Worm (Caenorhabditis elegans): ENCODE data around the gene btb-6.

btb-6 gene

DNA sequence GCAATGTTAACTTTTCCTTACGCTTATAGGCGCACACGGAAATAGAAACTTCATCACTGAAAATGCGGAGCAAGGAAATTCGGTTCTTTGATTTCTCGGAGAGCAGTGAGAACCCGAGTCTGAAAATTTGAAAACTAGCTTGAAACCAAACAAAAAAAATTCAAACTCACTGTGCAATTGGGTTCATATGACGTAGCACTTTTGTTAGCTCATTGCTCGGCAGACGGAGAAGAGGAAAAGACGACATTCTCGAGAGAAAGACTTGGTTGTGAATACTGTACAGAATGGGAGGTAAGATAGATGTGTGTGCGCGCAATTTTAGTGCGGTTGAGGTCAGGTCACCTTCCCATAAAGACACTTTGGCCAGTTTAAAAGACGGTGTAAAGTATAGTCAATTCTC lies 35.3 kb downstream of the btb-6 start, which contains the start of the genes F36H5.13 and F36H5.8:
TSS of gene F36H5.13 (minus strand) at position 101 of the 400 bp plus-strand sequence.
TSS of gene F36H5.8 (minus strand) at position 274 of the 400 bp plus-strand sequence.
- TF ChIP-seq D1046.2 (GFP tag; IDR thresholded peaks at IDR 0.05) = no peak
- peak; percentile 9 for TF ChIP-seq aha-1 (tag)

DNA sequence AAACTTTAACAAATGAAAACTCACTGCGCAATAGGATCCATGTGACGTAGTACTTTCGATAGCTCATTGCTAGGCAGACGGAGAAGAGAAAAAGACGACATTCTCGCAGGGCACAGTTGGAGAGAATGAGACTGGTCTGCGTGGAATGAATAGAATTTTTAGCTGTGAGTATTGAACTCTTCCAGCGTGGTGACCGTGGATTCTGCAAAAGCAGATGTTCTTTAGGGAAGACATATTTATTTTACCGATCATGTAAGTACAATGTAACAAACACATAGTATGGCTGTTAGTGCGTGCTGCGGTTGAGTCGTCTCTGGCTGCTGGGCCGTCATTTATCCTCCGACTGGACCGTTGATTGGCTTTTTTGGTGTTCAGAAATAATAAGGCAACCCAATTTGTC lies 37.9 kb downstream of the btb-6 start, which contains the start of gene F36H5.9:
TSS of gene F36H5.9 (minus strand) at position 101 of the 400 bp plus-strand sequence.
- TF ChIP-seq F26F4.8 (GFP tag; conservative IDR thresholded peaks at IDR 0.05) (no peak), cey-2 (tag; optimal IDR thresholded peaks at IDR 0.05; ENCODE audit: borderline replicate concordance, insufficient read depth) (no peak), Y75B8A.6 (GFP tag; IDR thresholded peaks at IDR 0.05) (no peak), Y105C5A.15 (GFP tag; IDR thresholded peaks at IDR 0.05) (no peak), php-3 (GFP tag; IDR thresholded peaks at IDR 0.05) (no peak), ama-1 (optimal IDR thresholded peaks at IDR 0.05) (no peak), hmg-1.1 (GFP tag; IDR thresholded peaks at IDR 0.05) (no peak), unc-39 (tag; optimal IDR thresholded peaks at IDR 0.05) (no peak), egl-27 (tag; optimal IDR thresholded peaks at IDR 0.05) (no peak), hif-1 (tag; optimal IDR thresholded peaks at IDR 0.05) (no peak), rbr-2 (tag; optimal IDR thresholded peaks at IDR 0.05) (no peak)

DNA sequence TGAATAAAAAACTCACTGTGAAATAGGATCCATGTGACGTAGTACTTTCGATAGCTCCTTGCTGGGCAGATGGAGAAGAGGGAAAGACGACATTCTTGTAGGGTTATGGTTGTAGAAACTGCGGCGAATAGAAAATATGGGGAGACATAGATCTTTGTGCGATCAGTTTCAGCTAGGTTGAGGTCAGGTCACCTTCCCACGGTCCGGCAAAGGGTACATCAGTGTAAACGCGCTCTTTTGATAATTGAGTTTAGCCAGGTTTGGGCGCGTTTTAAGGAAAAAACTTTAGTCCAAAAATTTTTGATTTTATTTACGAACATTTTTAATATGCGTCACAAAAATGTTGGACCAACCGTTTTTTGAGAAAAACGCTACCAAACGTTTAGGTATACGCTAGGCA lies 41.0 kb downstream of the btb-6 start, which contains the start of gene F36H5.17:
TSS of gene F36H5.17 (minus strand) at position 101 of the 400 bp plus-strand sequence.
- no peak for TF ChIP-seq F26F4.8 (GFP tag; conservative IDR thresholded peaks at IDR 0.05)
- TF ChIP-seq nhr-28 (tag; optimal IDR thresholded peaks at IDR 0.05) = no peak
- no peak for TF ChIP-seq nhr-237 (tag; optimal IDR thresholded peaks at IDR 0.05)
- no peak for TF ChIP-seq ctbp-1 (GFP tag; IDR thresholded peaks at IDR 0.05)
- TF ChIP-seq dmd-6 (GFP tag; IDR thresholded peaks at IDR 0.05) = no peak
- no peak for TF ChIP-seq lin-38 (GFP tag; IDR thresholded peaks at IDR 0.05)
- no peak for TF ChIP-seq aly-2 (tag; optimal IDR thresholded peaks at IDR 0.05)
- TF ChIP-seq hif-1 (tag; optimal IDR thresholded peaks at IDR 0.05) = no peak
- TF ChIP-seq mes-2 (tag; optimal IDR thresholded peaks at IDR 0.05; ENCODE audit: poor library complexity, severe bottlenecking) = no peak
- no peak for TF ChIP-seq arid-1 (GFP tag; conservative IDR thresholded peaks at IDR 0.05)
- no peak for TF ChIP-seq duxl-1 (tag; optimal IDR thresholded peaks at IDR 0.05; ENCODE audit: poor library complexity)
- TF ChIP-seq ceh-62 (tag; optimal IDR thresholded peaks at IDR 0.05) = no peak
- no peak for TF ChIP-seq jun-1 (tag; optimal IDR thresholded peaks at IDR 0.05)
- TF ChIP-seq hlh-11 (tag; optimal IDR thresholded peaks at IDR 0.05) = no peak
- TF ChIP-seq nhr-25 (tag; optimal IDR thresholded peaks at IDR 0.05; ENCODE audit: borderline replicate concordance, insufficient read depth) = no peak
- TF ChIP-seq egl-27 (tag; optimal IDR thresholded peaks at IDR 0.05) = no peak

DNA sequence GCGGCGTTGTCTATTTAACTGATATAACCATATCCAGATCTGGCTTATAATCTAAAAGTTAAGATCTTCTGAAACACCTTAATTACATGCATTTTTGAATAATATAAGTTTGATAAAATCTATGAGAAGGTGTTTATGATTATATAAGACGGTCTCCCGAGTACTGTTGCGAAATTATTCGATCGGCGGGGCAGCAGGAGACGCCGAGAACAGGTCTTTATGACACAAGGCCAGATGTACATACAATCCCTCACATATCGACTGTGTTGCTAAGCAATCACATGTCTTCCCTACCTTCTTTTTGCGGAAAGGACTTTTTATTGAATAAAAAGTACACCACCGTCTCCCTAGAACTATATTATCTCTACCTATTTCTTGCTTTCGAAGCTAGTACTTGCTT lies 41.5 kb downstream of the btb-6 start, which contains the start of gene fbxb-53:
TSS of gene fbxb-53 (plus strand) at position 301 of the 400 bp plus-strand sequence.
- TF ChIP-seq daf-19 (GFP tag; conservative IDR thresholded peaks at IDR 0.05) (no peak), zfp-2 (tag; optimal IDR thresholded peaks at IDR 0.05) (no peak), unc-62 (GFP tag; optimal IDR thresholded peaks at IDR 0.05 in 1 of 2) (peak in 1 of 2 experiments; percentile 31), unc-62 (tag; optimal IDR thresholded peaks at IDR 0.05) (no peak), set-16 (GFP tag; IDR thresholded peaks at IDR 0.05) (no peak)

DNA sequence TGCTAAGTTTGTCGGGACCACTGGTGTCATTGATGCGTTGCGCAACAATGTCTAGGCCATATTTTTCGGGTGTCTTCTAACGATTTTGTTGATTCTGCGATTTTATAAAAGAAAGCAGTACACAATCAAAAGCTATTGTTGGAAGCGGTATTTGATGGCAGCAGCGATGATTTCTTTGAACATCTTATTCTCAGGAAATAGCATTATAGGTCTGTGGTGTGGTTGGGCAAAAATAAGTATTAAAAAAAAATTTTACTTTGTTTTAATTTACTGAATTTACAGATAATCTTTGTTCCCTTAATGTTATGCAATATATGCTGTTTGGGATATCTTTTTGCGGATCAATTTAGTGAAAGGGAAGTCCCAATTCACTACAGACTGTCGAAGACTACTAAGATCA lies 41.9 kb downstream of the btb-6 start, which contains the start of gene F36H5.10:
TSS of gene F36H5.10 (plus strand) at position 301 of the 400 bp plus-strand sequence.
- TF ChIP-seq Y75B8A.6 (GFP tag; IDR thresholded peaks at IDR 0.05) (no peak), zag-1 (tag; optimal IDR thresholded peaks at IDR 0.05) (no peak), aha-1 (tag) (peak; percentile 7), nhr-76 (tag; optimal IDR thresholded peaks at IDR 0.05) (no peak), F37D6.2 (tag; optimal IDR thresholded peaks at IDR 0.05) (no peak), R02D3.7 (tag; optimal IDR thresholded peaks at IDR 0.05) (no peak), daf-16 (GFP tag; optimal IDR thresholded peaks at IDR 0.05) (no peak), daf-16 (tag; optimal IDR thresholded peaks at IDR 0.05) (no peak), F44E2.7 (GFP tag; IDR thresholded peaks at IDR 0.05) (no peak)
